Fruit fly (Drosophila melanogaster): Measurements from ENCODE around the gene Atg14.

Atg14 gene

dm6 chr3R:29116167-29116725, at the start of gene Atg14:
Atg14 (plus strand) TSS chr3R:29116391.
- TF ChIP-seq pan (optimal IDR thresholded peaks at IDR 0.05), result no peak
- no peak for TF ChIP-seq EcR (GFP tag; optimal IDR thresholded peaks at IDR 0.05)
- no peak for TF ChIP-seq usp (GFP tag; optimal IDR thresholded peaks at IDR 0.05)
- TF ChIP-seq psq (optimal IDR thresholded peaks at IDR 0.05), result no peak
- no peak for TF ChIP-seq Dll (optimal IDR thresholded peaks at IDR 0.05)
- no peak for TF ChIP-seq CG8478 (optimal IDR thresholded peaks at IDR 0.05)

dm6 chr3R:29067091-29067490, 49.1 kb upstream of the Atg14 start:
- TF ChIP-seq EcR (GFP tag; optimal IDR thresholded peaks at IDR 0.05) (no peak), pan (optimal IDR thresholded peaks at IDR 0.05) (no peak), CG8478 (optimal IDR thresholded peaks at IDR 0.05) (no peak), psq (optimal IDR thresholded peaks at IDR 0.05) (no peak), usp (GFP tag; optimal IDR thresholded peaks at IDR 0.05) (no peak), Dll (optimal IDR thresholded peaks at IDR 0.05) (no peak)

dm6 chr3R:29068430-29069207, 47.6 kb upstream of the Atg14 start:
- TF ChIP-seq usp (GFP tag; optimal IDR thresholded peaks at IDR 0.05), result no peak
- no peak for TF ChIP-seq psq (optimal IDR thresholded peaks at IDR 0.05)
- TF ChIP-seq EcR (GFP tag; optimal IDR thresholded peaks at IDR 0.05), result no peak
- no peak for TF ChIP-seq CG8478 (optimal IDR thresholded peaks at IDR 0.05)
- no peak for TF ChIP-seq pan (optimal IDR thresholded peaks at IDR 0.05)
- no peak for TF ChIP-seq Dll (optimal IDR thresholded peaks at IDR 0.05)

dm6 chr3R:29069208-29070072, 46.8 kb upstream of the Atg14 start:
- TF ChIP-seq pan (optimal IDR thresholded peaks at IDR 0.05) (no peak), psq (optimal IDR thresholded peaks at IDR 0.05) (no peak), Dll (optimal IDR thresholded peaks at IDR 0.05) (no peak), CG8478 (optimal IDR thresholded peaks at IDR 0.05) (no peak), EcR (GFP tag; optimal IDR thresholded peaks at IDR 0.05) (no peak), usp (GFP tag; optimal IDR thresholded peaks at IDR 0.05) (no peak)

- TF ChIP-seq psq (optimal IDR thresholded peaks at IDR 0.05) (no peak), pan (optimal IDR thresholded peaks at IDR 0.05) (no peak), EcR (GFP tag; optimal IDR thresholded peaks at IDR 0.05) (no peak), usp (GFP tag; optimal IDR thresholded peaks at IDR 0.05) (no peak), CG8478 (optimal IDR thresholded peaks at IDR 0.05) (no peak), Dll (optimal IDR thresholded peaks at IDR 0.05) (no peak)
Measured at dm6 chr3R:29071141-29071540, 45.0 kb upstream of the Atg14 start.

- no peak for TF ChIP-seq Dll (optimal IDR thresholded peaks at IDR 0.05)
- no peak for TF ChIP-seq psq (optimal IDR thresholded peaks at IDR 0.05)
- TF ChIP-seq pan (optimal IDR thresholded peaks at IDR 0.05), result no peak
- TF ChIP-seq CG8478 (optimal IDR thresholded peaks at IDR 0.05), result no peak
- no peak for TF ChIP-seq usp (GFP tag; optimal IDR thresholded peaks at IDR 0.05)
- TF ChIP-seq EcR (GFP tag; optimal IDR thresholded peaks at IDR 0.05), result no peak
Measured at dm6 chr3R:29072834-29073233, 43.4 kb upstream of the Atg14 start.

dm6 chr3R:29074001-29074609, 42.1 kb upstream of the Atg14 start:
- no peak for TF ChIP-seq pan (optimal IDR thresholded peaks at IDR 0.05)
- peak in 1 of 2 experiments; percentile 0 for TF ChIP-seq EcR (GFP tag; optimal IDR thresholded peaks at IDR 0.05)

- TF ChIP-seq Dll (optimal IDR thresholded peaks at IDR 0.05), result no peak
- TF ChIP-seq usp (GFP tag; optimal IDR thresholded peaks at IDR 0.05), result no peak
- TF ChIP-seq CG8478 (optimal IDR thresholded peaks at IDR 0.05), result no peak
Measured at dm6 chr3R:29075631-29076398, 40.4 kb upstream of the Atg14 start.

- TF ChIP-seq EcR (GFP tag; optimal IDR thresholded peaks at IDR 0.05) (no peak), CG8478 (optimal IDR thresholded peaks at IDR 0.05) (no peak), usp (GFP tag; optimal IDR thresholded peaks at IDR 0.05) (no peak), Dll (optimal IDR thresholded peaks at IDR 0.05) (no peak)
Measured at dm6 chr3R:29076609-29077008, 39.6 kb upstream of the Atg14 start.

- TF ChIP-seq EcR (GFP tag; optimal IDR thresholded peaks at IDR 0.05) (no peak), Dll (optimal IDR thresholded peaks at IDR 0.05) (no peak), usp (GFP tag; optimal IDR thresholded peaks at IDR 0.05) (no peak), psq (optimal IDR thresholded peaks at IDR 0.05) (no peak), CG8478 (optimal IDR thresholded peaks at IDR 0.05) (no peak), pan (optimal IDR thresholded peaks at IDR 0.05) (no peak)
Measured at dm6 chr3R:29077572-29077971, 38.6 kb upstream of the Atg14 start.

- TF ChIP-seq EcR (GFP tag; optimal IDR thresholded peaks at IDR 0.05) (no peak), psq (optimal IDR thresholded peaks at IDR 0.05) (no peak), Dll (optimal IDR thresholded peaks at IDR 0.05) (no peak), usp (GFP tag; optimal IDR thresholded peaks at IDR 0.05) (no peak), CG8478 (optimal IDR thresholded peaks at IDR 0.05) (no peak), pan (optimal IDR thresholded peaks at IDR 0.05) (no peak)
Measured at dm6 chr3R:29082034-29082433, 34.2 kb upstream of the Atg14 start.

Measured in whole organism.